Fruit fly (Drosophila melanogaster) whole organism, embryonic: Measurements from ENCODE around the gene CG4004.

Source experiments
- CG10209 ChIP-seq: fragments of 200-800 bp; sonication (Bioruptor generic); optimal IDR thresholded peaks from 3 replicates; lab custom pipeline; 2017; ENCODE audit warnings: missing biosample characterization, mild to moderate bottlenecking, missing genetic modification characterization, missing genetic modification reagents
- CG1024 ChIP-seq: fragments of 200-800 bp; sonication (Bioruptor generic); IDR thresholded peaks from 2 replicates; pipeline ENCODE4 v1.3.6; 2022; ENCODE audit warnings: missing biosample characterization, missing genetic modification characterization
- CG11696 ChIP-seq: fragments of 200-800 bp; sonication (Bioruptor generic); IDR thresholded peaks from 2 replicates; pipeline ENCODE4 v1.3.6; 2022; ENCODE audit warnings: missing biosample characterization, missing genetic modification characterization
- CG12219 ChIP-seq: fragments of 200-800 bp; sonication (Bioruptor generic); optimal IDR thresholded peaks from 3 replicates; lab custom pipeline; 2018; ENCODE audit warnings: missing biosample characterization, mild to moderate bottlenecking, missing genetic modification characterization
- CG12391 ChIP-seq: fragments of 200-800 bp; sonication (Bioruptor generic); optimal IDR thresholded peaks from 3 replicates; lab custom pipeline; 2018; ENCODE audit warnings: missing biosample characterization, mild to moderate bottlenecking, missing genetic modification characterization, moderate library complexity
- CG14014 ChIP-seq: fragments of 200-800 bp; sonication (Bioruptor generic); IDR thresholded peaks from 2 replicates; pipeline ENCODE4 v1.3.6; 2022; ENCODE audit warnings: missing biosample characterization, missing genetic modification characterization
- CG14860 ChIP-seq: fragments of 200-800 bp; sonication (Bioruptor generic); IDR thresholded peaks from 3 replicates; pipeline ENCODE4 v1.3.6; 2022; ENCODE audit warnings: missing biosample characterization, missing genetic modification characterization; ENCODE audit not compliant: partially characterized antibody
- CG16779 ChIP-seq: fragments of 200-800 bp; sonication (Bioruptor generic); IDR thresholded peaks from 2 replicates; pipeline ENCODE4 v1.3.6; 2022; ENCODE audit warnings: missing biosample characterization, missing genetic modification characterization
- CG2875 ChIP-seq: fragments of 200-800 bp; sonication (Bioruptor generic); optimal IDR thresholded peaks from 2 replicates; lab custom pipeline; 2017; ENCODE audit warnings: missing biosample characterization, mild to moderate bottlenecking, missing genetic modification characterization, missing genetic modification reagents
- CG31224 ChIP-seq: fragments of 200-800 bp; sonication (Bioruptor generic); IDR thresholded peaks from 2 replicates; pipeline ENCODE4 v1.3.6; 2022; ENCODE audit warnings: missing biosample characterization, missing genetic modification characterization
- CG32767 ChIP-seq: fragments of 200-800 bp; sonication (Bioruptor generic); IDR thresholded peaks from 2 replicates; pipeline ENCODE4 v1.3.6; 2022; ENCODE audit warnings: missing biosample characterization, missing genetic modification characterization
- CG3407 ChIP-seq: fragments of 200-800 bp; sonication (Bioruptor generic); optimal IDR thresholded peaks from 2 replicates; lab custom pipeline; 2018; ENCODE audit warnings: missing biosample characterization, mild to moderate bottlenecking, missing genetic modification characterization
- CG4424 ChIP-seq: fragments of 200-800 bp; sonication (Bioruptor generic); optimal IDR thresholded peaks from 3 replicates; lab custom pipeline; 2016; ENCODE audit warnings: missing biosample characterization, missing genetic modification characterization
- CG6791 ChIP-seq: fragments of 200-800 bp; sonication (Bioruptor generic); IDR thresholded peaks from 3 replicates; pipeline ENCODE4 v1.3.6; 2022; ENCODE audit warnings: missing biosample characterization, missing genetic modification characterization; ENCODE audit not compliant: partially characterized antibody
- CG7271 ChIP-seq: fragments of 200-800 bp; sonication (Bioruptor generic); optimal IDR thresholded peaks from 2 replicates; lab custom pipeline; 2018; ENCODE audit warnings: missing biosample characterization, mild to moderate bottlenecking, missing genetic modification characterization, moderate library complexity
- CG7556 ChIP-seq: fragments of 200-800 bp; sonication (Bioruptor generic); optimal IDR thresholded peaks from 2 replicates; lab custom pipeline; 2017; ENCODE audit warnings: missing biosample characterization, mild to moderate bottlenecking, missing genetic modification characterization
- CG7745 ChIP-seq: fragments of 200-800 bp; sonication (Bioruptor generic); optimal IDR thresholded peaks from 2 replicates; lab custom pipeline; 2018; ENCODE audit warnings: missing biosample characterization, mild to moderate bottlenecking, missing genetic modification characterization, moderate library complexity
- CG8944 ChIP-seq: fragments of 200-800 bp; sonication (Bioruptor generic); optimal IDR thresholded peaks from 3 replicates; lab custom pipeline; 2016; ENCODE audit warnings: missing biosample characterization, missing genetic modification characterization
- D19B ChIP-seq: fragments of 200-800 bp; sonication (Bioruptor generic); optimal IDR thresholded peaks from 2 replicates; lab custom pipeline; 2017; ENCODE audit warnings: missing biosample characterization, mild to moderate bottlenecking, missing genetic modification characterization
- Dbx ChIP-seq: fragments of 200-800 bp; sonication (Bioruptor generic); IDR thresholded peaks from 3 replicates; pipeline ENCODE4 v1.3.6; 2022; ENCODE audit warnings: missing biosample characterization, missing genetic modification characterization
- Dek ChIP-seq: fragments of 200-800 bp; sonication (Bioruptor generic); optimal IDR thresholded peaks from 3 replicates; lab custom pipeline; 2019; ENCODE audit warnings: missing biosample characterization, mild to moderate bottlenecking, missing genetic modification characterization, moderate library complexity
- Doc3 ChIP-seq: fragments of 200-800 bp; sonication (Bioruptor generic); IDR thresholded peaks from 3 replicates; pipeline ENCODE4 v1.3.6; 2022; ENCODE audit warnings: missing biosample characterization, missing genetic modification characterization; ENCODE audit not compliant: partially characterized antibody
- Drgx ChIP-seq: fragments of 200-800 bp; sonication (Bioruptor generic); IDR thresholded peaks from 2 replicates; pipeline ENCODE4 v1.3.6; 2022; ENCODE audit warnings: missing biosample characterization, missing genetic modification characterization
- Eip74EF ChIP-seq, 2 experiments: fragments of 200-800 bp in 1 of 2; fragments of >200 bp in 1 of 2; sonication (Bioruptor generic) in 1 of 2; optimal IDR thresholded peaks; 2 replicates each; lab custom pipeline; 2017 to 2019; ENCODE audit warnings: missing biosample characterization in 2 of 2, missing genetic modification characterization in 2 of 2, mild to moderate bottlenecking in 1 of 2, moderate library complexity in 1 of 2
- Fer3 ChIP-seq: fragments of 200-800 bp; sonication (Bioruptor generic); optimal IDR thresholded peaks from 2 replicates; lab custom pipeline; 2018; ENCODE audit warnings: missing biosample characterization, mild to moderate bottlenecking, missing genetic modification characterization, moderate library complexity
- HLHmδ ChIP-seq: fragments of 200-800 bp; sonication (Bioruptor generic); optimal IDR thresholded peaks from 2 replicates; lab custom pipeline; 2018; ENCODE audit warnings: missing biosample characterization, mild to moderate bottlenecking, missing genetic modification characterization, moderate library complexity
- HmgZ ChIP-seq: fragments of 200-800 bp; sonication (Bioruptor generic); optimal IDR thresholded peaks from 2 replicates; lab custom pipeline; 2018; ENCODE audit warnings: missing biosample characterization, mild to moderate bottlenecking, missing genetic modification characterization
- NfI ChIP-seq: fragments of 200-800 bp; sonication (Bioruptor generic); optimal IDR thresholded peaks from 3 replicates; lab custom pipeline; 2018; ENCODE audit warnings: missing biosample characterization, mild to moderate bottlenecking, missing genetic modification characterization, moderate library complexity
- Poxn ChIP-seq: fragments of 200-800 bp; sonication (Bioruptor generic); IDR thresholded peaks from 2 replicates; pipeline ENCODE4 v1.3.6; 2022; ENCODE audit warnings: missing biosample characterization, missing genetic modification characterization
- Rfx ChIP-seq: fragments of 200-800 bp; sonication (Bioruptor generic); IDR thresholded peaks from 2 replicates; pipeline ENCODE4 v1.3.6; 2022; ENCODE audit warnings: missing biosample characterization, missing genetic modification characterization
- Scr ChIP-seq: fragments of 200-800 bp; sonication (Bioruptor generic); IDR thresholded peaks from 2 replicates; pipeline ENCODE4 v1.3.6; 2022; ENCODE audit warnings: missing biosample characterization, missing genetic modification characterization; ENCODE audit not compliant: partially characterized antibody
- Side ChIP-seq: fragments of 200-800 bp; sonication (Bioruptor generic); optimal IDR thresholded peaks from 2 replicates; lab custom pipeline; 2016; ENCODE audit warnings: missing biosample characterization, missing genetic modification characterization
- ap ChIP-seq: fragments of 200-800 bp; sonication (Bioruptor generic); IDR thresholded peaks from 2 replicates; pipeline ENCODE4 v1.3.6; 2022; ENCODE audit warnings: missing biosample characterization, missing genetic modification characterization
- bsh ChIP-seq, 2 experiments: fragments of 200-800 bp; sonication (Bioruptor generic); optimal IDR thresholded peaks; 2 replicates each; lab custom pipeline; 2017 to 2018; ENCODE audit warnings: mild to moderate bottlenecking in 2 of 2, missing biosample characterization in 2 of 2, missing genetic modification characterization in 2 of 2, moderate library complexity in 1 of 2
- btn ChIP-seq: fragments of 200-800 bp; sonication (Bioruptor generic); optimal IDR thresholded peaks from 2 replicates; lab custom pipeline; 2016; ENCODE audit warnings: missing biosample characterization, missing genetic modification characterization
- chm ChIP-seq: fragments of 200-800 bp; sonication (Bioruptor generic); IDR thresholded peaks from 2 replicates; pipeline ENCODE4 v1.3.6; 2022; ENCODE audit warnings: missing biosample characterization, missing genetic modification characterization
- crc ChIP-seq: fragments of 200-800 bp; sonication (Bioruptor generic); optimal IDR thresholded peaks from 2 replicates; lab custom pipeline; 2016; ENCODE audit warnings: missing biosample characterization, missing genetic modification characterization
- dimm ChIP-seq: fragments of 200-800 bp; sonication (Bioruptor generic); IDR thresholded peaks from 2 replicates; pipeline ENCODE4 v1.3.6; 2022; ENCODE audit warnings: missing biosample characterization, missing genetic modification characterization
- fd102C ChIP-seq: fragments of 200-800 bp; sonication (Bioruptor generic); optimal IDR thresholded peaks from 2 replicates; lab custom pipeline; 2018; ENCODE audit warnings: missing biosample characterization, mild to moderate bottlenecking, missing genetic modification characterization, moderate library complexity
- fu2 ChIP-seq: fragments of 200-800 bp; sonication (Bioruptor generic); optimal IDR thresholded peaks from 2 replicates; lab custom pipeline; 2016; ENCODE audit warnings: missing biosample characterization, missing genetic modification characterization
- nerfin-1 ChIP-seq: fragments of 200-800 bp; sonication (Bioruptor generic); optimal IDR thresholded peaks from 3 replicates; lab custom pipeline; 2019; ENCODE audit warnings: missing biosample characterization, mild to moderate bottlenecking, missing genetic modification characterization, moderate library complexity
- phol ChIP-seq: fragments of 200-800 bp; sonication (Bioruptor generic); optimal IDR thresholded peaks from 3 replicates; lab custom pipeline; 2018; ENCODE audit warnings: missing biosample characterization, mild to moderate bottlenecking, missing genetic modification characterization, moderate library complexity
- psq ChIP-seq: fragments of 200-800 bp; sonication (Bioruptor generic); optimal IDR thresholded peaks from 2 replicates; lab custom pipeline; 2017; ENCODE audit warnings: missing biosample characterization, missing genetic modification characterization
- rib ChIP-seq: fragments of 200-800 bp; sonication (Bioruptor generic); IDR thresholded peaks from 2 replicates; pipeline ENCODE4 v1.3.6; 2022; ENCODE audit warnings: missing biosample characterization, missing genetic modification characterization
- ro ChIP-seq: fragments of 200-800 bp; sonication (Bioruptor generic); IDR thresholded peaks from 2 replicates; pipeline ENCODE4 v1.3.6; 2022; ENCODE audit warnings: missing biosample characterization, missing genetic modification characterization
- stc ChIP-seq: fragments of 200-800 bp; sonication (Bioruptor generic); IDR thresholded peaks from 2 replicates; pipeline ENCODE4 v1.3.6; 2022; ENCODE audit warnings: missing biosample characterization, missing genetic modification characterization
- tup ChIP-seq: fragments of 200-800 bp; sonication (Bioruptor generic); optimal IDR thresholded peaks from 2 replicates; lab custom pipeline; 2016; ENCODE audit warnings: missing biosample characterization, mild to moderate bottlenecking, missing genetic modification characterization, moderate library complexity
- yki ChIP-seq: fragments of >200 bp; optimal IDR thresholded peaks from 3 replicates; lab custom pipeline; 2018
- zfh1 ChIP-seq: fragments of 200-800 bp; sonication (Bioruptor generic); IDR thresholded peaks from 3 replicates; pipeline ENCODE4 v1.3.6; 2022; ENCODE audit warnings: missing biosample characterization, missing genetic modification characterization

The CG4004 gene

dm6 chrX:12755600-12756373 lies 11.8 kb downstream of the CG4004 start (continued):
- TF ChIP-seq btn (GFP tag; lab: Kevin White, UChicago): no peak
- peak; percentile 70 for TF ChIP-seq CG4424 (GFP tag; lab: Kevin White, UChicago)
- TF ChIP-seq D19B (GFP tag; lab: Kevin White, UChicago): peak; percentile 88
- TF ChIP-seq Poxn: peak; percentile 59
- no peak for TF ChIP-seq CG6791 (GFP tag; lab: Robert Waterston, UW)
- 0 out of 2 replicates have a peak, but pooled peaks have one; percentile 25 for TF ChIP-seq ap (GFP tag; lab: Robert Waterston, UW)
- peak; percentile 75; the same call in 1 of the 2 replicates for TF ChIP-seq CG14014 (GFP tag; lab: Robert Waterston, UW)
- no peak for TF ChIP-seq CG2875
- TF ChIP-seq Eip74EF (GFP tag; optimal IDR thresholded peaks at IDR 0.05; lab: Kevin White, UChicago): no peak
- TF ChIP-seq fu2 (GFP tag; lab: Kevin White, UChicago): peak; percentile 72
- peak; percentile 47 for TF ChIP-seq phol (tag; lab: Kevin White, UChicago)
- no peak for TF ChIP-seq Doc3 (GFP tag; lab: Robert Waterston, UW)
- no peak for TF ChIP-seq tup
- TF ChIP-seq bsh (GFP tag; optimal IDR thresholded peaks at IDR 0.05; lab: Kevin White, UChicago): peak; percentile 44 to 55
- TF ChIP-seq Fer3 (tag; lab: Kevin White, UChicago): peak; percentile 60
- no peak for TF ChIP-seq rib (GFP tag; lab: Robert Waterston, UW)
- TF ChIP-seq Dbx: peak; percentile 85
- TF ChIP-seq ro (GFP tag; lab: Robert Waterston, UW): no peak; the same call in 1 of the 2 replicates
- peak; percentile 65 for TF ChIP-seq Drgx (GFP tag; lab: Robert Waterston, UW)
- TF ChIP-seq Scr (GFP tag; lab: Robert Waterston, UW): no peak
- no peak for TF ChIP-seq CG1024 (GFP tag; lab: Robert Waterston, UW)
- TF ChIP-seq CG10209 (GFP tag; lab: Kevin White, UChicago): peak; percentile 91
- peak; percentile 55 for TF ChIP-seq CG8944 (GFP tag; lab: Kevin White, UChicago)
- no peak for TF ChIP-seq CG11696 (GFP tag; lab: Robert Waterston, UW)
- TF ChIP-seq CG3407 (GFP tag; lab: Kevin White, UChicago): no peak
- TF ChIP-seq stc: peak; percentile 63; the same call in 1 of the 2 replicates
- TF ChIP-seq psq: no peak
- no peak for TF ChIP-seq CG7271 (tag; lab: Kevin White, UChicago)
- TF ChIP-seq CG12219 (GFP tag; lab: Kevin White, UChicago): no peak
- TF ChIP-seq chm (GFP tag; lab: Robert Waterston, UW): no peak
- TF ChIP-seq HLHmδ (GFP tag; lab: Kevin White, UChicago): no peak
- no peak for TF ChIP-seq CG14860 (GFP tag; lab: Robert Waterston, UW)
- no peak for TF ChIP-seq nerfin-1 (tag; lab: Kevin White, UChicago)
- no peak for TF ChIP-seq Side
- peak; percentile 62; the same call in 2 of the 3 replicates for TF ChIP-seq zfh1 (GFP tag; lab: Robert Waterston, UW)
- peak; percentile 80 for TF ChIP-seq CG31224 (GFP tag; lab: Robert Waterston, UW)
- TF ChIP-seq fd102C (GFP tag; lab: Kevin White, UChicago): no peak
- TF ChIP-seq NfI (GFP tag; lab: Kevin White, UChicago): peak; percentile 80
- peak; percentile 58; the same call in 1 of the 2 replicates for TF ChIP-seq CG32767 (GFP tag; lab: Robert Waterston, UW)
- peak; percentile 77 for TF ChIP-seq Dek (tag; lab: Kevin White, UChicago)
- peak; percentile 91 for TF ChIP-seq Rfx (GFP tag; lab: Robert Waterston, UW)
- TF ChIP-seq HmgZ (tag; lab: Kevin White, UChicago): no peak
- TF ChIP-seq CG7556 (GFP tag; lab: Kevin White, UChicago): peak; percentile 90
- TF ChIP-seq CG16779 (GFP tag; lab: Robert Waterston, UW): peak; percentile 51; the same call in 1 of the 2 replicates
- no peak for TF ChIP-seq dimm (GFP tag; lab: Robert Waterston, UW)
- TF ChIP-seq CG12391 (tag; lab: Kevin White, UChicago): peak; percentile 45
- TF ChIP-seq CG7745 (tag; lab: Kevin White, UChicago): no peak
- TF ChIP-seq yki (lab: Kevin White, UChicago): no peak
- peak; percentile 18 for TF ChIP-seq crc (GFP tag; lab: Kevin White, UChicago)
